Worm (Caenorhabditis elegans) whole organism, young adult: ENCODE data around the gene npp-26.

Experiments used
- dpff-1 ChIP-seq: sonication (generic microtip); optimal IDR thresholded peaks from 2 replicates; lab custom pipeline; 2017; ENCODE audit warnings: mild to moderate bottlenecking, missing genetic modification characterization, missing compliant biosample characterization
- snpc-4 ChIP-seq, 5 experiments: fragments of 150-350 bp in 1 of 5; sonication (generic microtip) in 4 of 5; optimal IDR thresholded peaks; 2 replicates each; lab custom pipeline; 2014 to 2018; ENCODE audit warnings: missing genetic modification characterization in 5 of 5, missing biosample characterization in 3 of 5, antibody characterized with exemption in 2 of 5, mild to moderate bottlenecking in 2 of 5, missing compliant biosample characterization in 2 of 5, missing genotype in 2 of 5, moderate library complexity in 2 of 5, missing genetic modification reagents in 1 of 5

DNA sequence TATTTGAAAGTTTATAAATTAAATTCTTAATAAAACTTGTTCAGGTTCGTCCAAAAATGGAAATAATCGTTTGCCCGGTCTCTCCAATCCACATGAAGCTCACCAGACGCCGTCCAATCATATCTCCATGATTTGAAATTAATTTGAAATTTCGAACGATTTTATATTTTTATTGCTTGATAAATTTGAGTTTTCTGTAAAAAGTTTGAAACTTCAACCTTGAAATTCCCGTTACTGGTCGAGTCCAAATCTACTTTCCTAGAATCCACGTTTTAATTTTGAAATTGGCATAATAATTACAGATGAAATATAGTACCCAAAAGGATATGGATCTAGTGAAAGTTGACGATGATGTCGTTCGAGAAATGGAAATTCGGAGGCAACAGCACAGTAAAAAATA lies at the start of gene npp-26:
- TF ChIP-seq dpff-1 (no peak), snpc-4 (GFP tag; optimal IDR thresholded peaks at IDR 0.05; lab: Kevin White, UChicago) (no peak), snpc-4 (tag; optimal IDR thresholded peaks at IDR 0.05; lab: Kevin White, UChicago) (no peak)
